Fruit fly (Drosophila melanogaster) whole organism, embryonic: ENCODE measurements around the gene Pvf3.

Experiments
- Bteb2 ChIP-seq: fragments of 200-800 bp; sonication (Bioruptor generic); optimal IDR thresholded peaks from 2 replicates; lab custom pipeline; 2016; ENCODE audit warnings: missing biosample characterization, missing genetic modification characterization
- CG10321 ChIP-seq: fragments of 200-800 bp; sonication (Bioruptor generic); IDR thresholded peaks from 2 replicates; pipeline ENCODE4 v1.3.6; 2022; ENCODE audit warnings: missing biosample characterization, missing genetic modification characterization
- CG10431 ChIP-seq: fragments of 200-800 bp; sonication (Bioruptor generic); optimal IDR thresholded peaks from 3 replicates; lab custom pipeline; 2018; ENCODE audit warnings: missing biosample characterization, mild to moderate bottlenecking, missing genetic modification characterization
- CG11504 ChIP-seq: fragments of 200-800 bp; sonication (Bioruptor generic); optimal IDR thresholded peaks from 3 replicates; lab custom pipeline; 2019; ENCODE audit warnings: missing biosample characterization, mild to moderate bottlenecking, missing genetic modification characterization, moderate library complexity
- CG13287 ChIP-seq: fragments of 200-800 bp; sonication (Bioruptor generic); IDR thresholded peaks from 2 replicates; pipeline ENCODE4 v1.3.6; 2022; ENCODE audit warnings: missing biosample characterization, missing genetic modification characterization; ENCODE audit not compliant: partially characterized antibody
- CG15601 ChIP-seq: fragments of 200-800 bp; sonication (Bioruptor generic); optimal IDR thresholded peaks from 3 replicates; lab custom pipeline; 2019; ENCODE audit warnings: missing biosample characterization, mild to moderate bottlenecking, missing genetic modification characterization, moderate library complexity
- CG1647 ChIP-seq: fragments of 200-800 bp; sonication (Bioruptor generic); optimal IDR thresholded peaks from 3 replicates; lab custom pipeline; 2016; ENCODE audit warnings: missing biosample characterization, missing genetic modification characterization
- CG17186 ChIP-seq: fragments of 200-800 bp; sonication (Bioruptor generic); optimal IDR thresholded peaks from 3 replicates; lab custom pipeline; 2017; ENCODE audit warnings: missing biosample characterization, missing genetic modification reagents, missing genetic modification characterization
- CG1832 ChIP-seq: fragments of 200-800 bp; sonication (Bioruptor generic); optimal IDR thresholded peaks from 2 replicates; lab custom pipeline; 2017; ENCODE audit warnings: missing biosample characterization, mild to moderate bottlenecking, missing genetic modification characterization, inconsistent platforms
- CG2889 ChIP-seq: fragments of 200-800 bp; sonication (Bioruptor generic); IDR thresholded peaks from 3 replicates; pipeline ENCODE4 v1.3.6; 2022; ENCODE audit warnings: missing biosample characterization, missing genetic modification characterization
- CG3163 ChIP-seq: fragments of 200-800 bp; sonication (Bioruptor generic); optimal IDR thresholded peaks from 3 replicates; lab custom pipeline; 2016; ENCODE audit warnings: missing biosample characterization, missing genetic modification characterization
- CG32532 ChIP-seq: fragments of 200-800 bp; sonication (Bioruptor generic); IDR thresholded peaks from 2 replicates; pipeline ENCODE4 v1.3.6; 2022; ENCODE audit warnings: missing biosample characterization, missing genetic modification characterization
- CG3995 ChIP-seq: fragments of 200-800 bp; sonication (Bioruptor generic); optimal IDR thresholded peaks from 3 replicates; lab custom pipeline; 2016; ENCODE audit warnings: missing biosample characterization, missing genetic modification characterization
- CG8089 ChIP-seq: fragments of 200-800 bp; sonication (Bioruptor generic); optimal IDR thresholded peaks from 3 replicates; lab custom pipeline; 2016; ENCODE audit warnings: missing biosample characterization, missing genetic modification characterization
- Camta ChIP-seq: fragments of 200-800 bp; sonication (Bioruptor generic); optimal IDR thresholded peaks from 2 replicates; lab custom pipeline; 2016; ENCODE audit warnings: missing biosample characterization, missing genetic modification characterization
- E2f2 ChIP-seq: fragments of 200-800 bp; sonication (Bioruptor generic); IDR thresholded peaks from 2 replicates; pipeline ENCODE4 v1.3.6; 2022; ENCODE audit warnings: missing biosample characterization, missing genetic modification characterization
- ERR ChIP-seq: fragments of 200-800 bp; sonication (Bioruptor generic); optimal IDR thresholded peaks from 2 replicates; lab custom pipeline; 2016; ENCODE audit warnings: missing biosample characterization, missing genetic modification characterization
- Elba2 ChIP-seq: fragments of 200-800 bp; sonication (Bioruptor generic); optimal IDR thresholded peaks from 3 replicates; lab custom pipeline; 2016; ENCODE audit warnings: missing biosample characterization, missing genetic modification characterization
- H2.0 ChIP-seq: fragments of 200-800 bp; sonication (Bioruptor generic); IDR thresholded peaks from 2 replicates; pipeline ENCODE4 v1.3.6; 2022; ENCODE audit warnings: missing biosample characterization, missing genetic modification characterization
- HHEX ChIP-seq: fragments of 200-800 bp; sonication (Bioruptor generic); optimal IDR thresholded peaks from 3 replicates; lab custom pipeline; 2017; ENCODE audit warnings: missing biosample characterization, mild to moderate bottlenecking, missing genetic modification characterization, missing genetic modification reagents
- HLHmδ ChIP-seq: fragments of 200-800 bp; sonication (Bioruptor generic); optimal IDR thresholded peaks from 2 replicates; lab custom pipeline; 2018; ENCODE audit warnings: missing biosample characterization, mild to moderate bottlenecking, missing genetic modification characterization, moderate library complexity
- HmgD ChIP-seq: fragments of 200-800 bp; sonication (Bioruptor generic); optimal IDR thresholded peaks from 3 replicates; lab custom pipeline; 2016; ENCODE audit warnings: missing biosample characterization, missing genetic modification characterization
- Hr39 ChIP-seq: fragments of >200 bp; optimal IDR thresholded peaks from 2 replicates; lab custom pipeline; 2017
- Nf-YC ChIP-seq: fragments of 200-800 bp; optimal IDR thresholded peaks from 3 replicates; lab custom pipeline; 2019; ENCODE audit warnings: missing biosample characterization, mild to moderate bottlenecking, missing genetic modification characterization, moderate library complexity
- Pdp1 ChIP-seq, 2 experiments: fragments of 200-800 bp; sonication (Bioruptor generic); optimal IDR thresholded peaks; 3 replicates each; lab custom pipeline; 2016; ENCODE audit warnings: missing biosample characterization in 2 of 2, missing genetic modification characterization in 2 of 2, mild to moderate bottlenecking in 1 of 2, moderate library complexity in 1 of 2
- Rx ChIP-seq: fragments of 200-800 bp; sonication (Bioruptor generic); IDR thresholded peaks from 2 replicates; pipeline ENCODE4 v1.3.6; 2022; ENCODE audit warnings: missing biosample characterization, missing genetic modification characterization
- abd-A ChIP-seq: fragments of 200-800 bp; sonication (Bioruptor generic); optimal IDR thresholded peaks from 3 replicates; lab custom pipeline; 2019; ENCODE audit warnings: missing biosample characterization, mild to moderate bottlenecking, missing genetic modification characterization, moderate library complexity
- ase ChIP-seq: fragments of 200-800 bp; sonication (Bioruptor generic); IDR thresholded peaks from 3 replicates; pipeline ENCODE4 v1.3.6; 2022; ENCODE audit warnings: missing biosample characterization, missing genetic modification characterization
- bigmax ChIP-seq: fragments of 200-800 bp; sonication (Bioruptor generic); optimal IDR thresholded peaks from 2 replicates; lab custom pipeline; 2018; ENCODE audit warnings: missing biosample characterization, mild to moderate bottlenecking, missing genetic modification characterization
- chm ChIP-seq: fragments of 200-800 bp; sonication (Bioruptor generic); IDR thresholded peaks from 2 replicates; pipeline ENCODE4 v1.3.6; 2022; ENCODE audit warnings: missing biosample characterization, missing genetic modification characterization
- ci ChIP-seq: fragments of 200-800 bp; sonication (Bioruptor generic); IDR thresholded peaks from 3 replicates; pipeline ENCODE4 v1.3.6; 2022; ENCODE audit warnings: missing biosample characterization, missing genetic modification characterization
- crol ChIP-seq: fragments of 200-800 bp; sonication (Bioruptor generic); IDR thresholded peaks from 2 replicates; pipeline ENCODE4 v1.3.6; 2022; ENCODE audit warnings: missing biosample characterization, missing genetic modification characterization
- eve ChIP-seq, 2 experiments: fragments of >200 bp; optimal IDR thresholded peaks; 2 replicates each; lab custom pipeline; 2017; ENCODE audit warnings: missing biosample characterization in 2 of 2, missing genetic modification characterization in 2 of 2
- fd96Cb ChIP-seq: fragments of 200-800 bp; sonication (Bioruptor generic); optimal IDR thresholded peaks from 2 replicates; lab custom pipeline; 2018; ENCODE audit warnings: missing biosample characterization, mild to moderate bottlenecking, missing genetic modification characterization, moderate library complexity
- ftz-f1 ChIP-seq: fragments of 200-800 bp; sonication (Bioruptor generic); optimal IDR thresholded peaks from 2 replicates; lab custom pipeline; 2016; ENCODE audit warnings: missing biosample characterization, missing genetic modification characterization
- gsb-n ChIP-seq: fragments of 200-800 bp; sonication (Bioruptor generic); optimal IDR thresholded peaks from 3 replicates; lab custom pipeline; 2018; ENCODE audit warnings: missing biosample characterization, mild to moderate bottlenecking, missing genetic modification characterization
- luna ChIP-seq: fragments of 200-800 bp; sonication (Bioruptor generic); optimal IDR thresholded peaks from 2 replicates; lab custom pipeline; 2016; ENCODE audit warnings: missing biosample characterization, missing genetic modification characterization
- nerfin-2 ChIP-seq: fragments of 200-800 bp; sonication (Bioruptor generic); IDR thresholded peaks from 2 replicates; pipeline ENCODE4 v1.3.6; 2022; ENCODE audit warnings: missing biosample characterization, missing genetic modification characterization; ENCODE audit not compliant: partially characterized antibody
- oc ChIP-seq: fragments of 200-800 bp; sonication (Bioruptor generic); optimal IDR thresholded peaks from 2 replicates; lab custom pipeline; 2018; ENCODE audit warnings: missing biosample characterization, mild to moderate bottlenecking, missing genetic modification characterization, moderate library complexity
- otp ChIP-seq: fragments of 200-800 bp; sonication (Bioruptor generic); IDR thresholded peaks from 3 replicates; pipeline ENCODE4, ENCODE4 v1.3.6; 2022; ENCODE audit warnings: missing biosample characterization, missing genetic modification characterization
- pan ChIP-seq, 4 experiments: fragments of >200 bp in 3 of 4; fragments of 200-800 bp in 1 of 4; sonication (Bioruptor generic) in 1 of 4; optimal IDR thresholded peaks in 3 of 4; IDR thresholded peaks in 1 of 4; 2 replicates each; pipeline versions ENCODE4 v1.3.6 to Lab custom; 2017 to 2022; ENCODE audit warnings: missing biosample characterization in 2 of 4, missing genetic modification characterization in 2 of 4, mixed read lengths in 1 of 4
- pho ChIP-seq: fragments of 200-800 bp; sonication (Bioruptor generic); optimal IDR thresholded peaks from 2 replicates; lab custom pipeline; 2016; ENCODE audit warnings: missing biosample characterization, missing genetic modification characterization
- salm ChIP-seq: fragments of 200-800 bp; sonication (Bioruptor generic); optimal IDR thresholded peaks from 2 replicates; lab custom pipeline; 2018; ENCODE audit warnings: missing biosample characterization, mild to moderate bottlenecking, missing genetic modification characterization
- scrt ChIP-seq: fragments of 200-800 bp; sonication (Bioruptor generic); optimal IDR thresholded peaks from 2 replicates; lab custom pipeline; 2018; ENCODE audit warnings: missing biosample characterization, mild to moderate bottlenecking, missing genetic modification characterization, moderate library complexity
- sens-2 ChIP-seq: fragments of 200-800 bp; sonication (Bioruptor generic); IDR thresholded peaks from 2 replicates; pipeline ENCODE4 v1.3.6; 2022; ENCODE audit warnings: missing biosample characterization, missing genetic modification characterization
- sqz ChIP-seq: fragments of 200-800 bp; sonication (Bioruptor generic); optimal IDR thresholded peaks from 3 replicates; lab custom pipeline; 2018; ENCODE audit warnings: missing biosample characterization, mild to moderate bottlenecking, missing genetic modification characterization
- trh ChIP-seq: fragments of 200-800 bp; sonication (Bioruptor generic); optimal IDR thresholded peaks from 2 replicates; lab custom pipeline; 2016; ENCODE audit warnings: missing biosample characterization, missing genetic modification characterization
- twi ChIP-seq: fragments of 200-800 bp; optimal IDR thresholded peaks from 2 replicates; lab custom pipeline; 2019; ENCODE audit warnings: missing biosample characterization, mild to moderate bottlenecking, missing genetic modification characterization, moderate library complexity
- usp ChIP-seq: fragments of >200 bp; optimal IDR thresholded peaks from 2 replicates; lab custom pipeline; 2017; ENCODE audit warnings: missing biosample characterization, missing genetic modification characterization

The Pvf3 gene

dm6 chr2L:7121065-7121464 lies 36.4 kb downstream of the Pvf3 start:
- TF ChIP-seq CG10431 (GFP tag; lab: Kevin White, UChicago) (no peak), Nf-YC (tag; lab: Kevin White, UChicago) (no peak), fd96Cb (tag; lab: Kevin White, UChicago) (no peak), CG32532 (GFP tag; lab: Robert Waterston, UW) (no peak), Rx (GFP tag; lab: Robert Waterston, UW) (no peak), bigmax (GFP tag; lab: Kevin White, UChicago) (no peak), ftz-f1 (GFP tag; lab: Kevin White, UChicago) (no peak), ci (GFP tag; lab: Robert Waterston, UW) (peak; percentile 31; the same call in 1 of the 3 replicates), CG8089 (GFP tag; lab: Kevin White, UChicago) (no peak), Pdp1 (GFP tag; optimal IDR thresholded peaks at IDR 0.05; lab: Kevin White, UChicago) (peak in 1 of 2 experiments; percentile 43), HLHmδ (peak; percentile 23), usp (GFP tag; lab: Kevin White, UChicago) (no peak), crol (GFP tag; lab: Robert Waterston, UW) (peak; percentile 22; the same call in 1 of the 2 replicates), trh (no peak), scrt (GFP tag; lab: Kevin White, UChicago) (no peak), sqz (GFP tag; lab: Kevin White, UChicago) (peak; percentile 4), luna (GFP tag; lab: Kevin White, UChicago) (no peak), twi (tag; lab: Kevin White, UChicago) (peak; percentile 10), CG13287 (GFP tag; lab: Robert Waterston, UW) (no peak), CG3995 (GFP tag; lab: Kevin White, UChicago) (no peak), salm (tag; lab: Kevin White, UChicago) (no peak), ERR (no peak), CG10321 (GFP tag; lab: Robert Waterston, UW) (peak; percentile 60; the same call in 1 of the 2 replicates), eve (GFP tag; optimal IDR thresholded peaks at IDR 0.05; lab: Kevin White, UChicago) (no peak), gsb-n (tag; lab: Kevin White, UChicago) (peak; percentile 37), CG15601 (tag; lab: Kevin White, UChicago) (no peak), HHEX (GFP tag; lab: Kevin White, UChicago) (no peak), CG1832 (GFP tag; lab: Kevin White, UChicago) (peak; percentile 40), E2f2 (GFP tag; lab: Robert Waterston, UW) (no peak), oc (peak; percentile 31), chm (no peak), pho (no peak), CG1647 (GFP tag; lab: Kevin White, UChicago) (no peak), nerfin-2 (GFP tag; lab: Robert Waterston, UW) (no peak), Bteb2 (no peak), otp (GFP tag; lab: Robert Waterston, UW) (0 out of 3 replicates have a peak, but pooled peaks have one; percentile 10), CG11504 (peak; percentile 38), sens-2 (no peak), ase (GFP tag; lab: Robert Waterston, UW) (no peak), HmgD (GFP tag; lab: Kevin White, UChicago) (no peak), pan (optimal IDR thresholded peaks at IDR 0.05; lab: Kevin White, UChicago) (no peak), pan (GFP tag; optimal IDR thresholded peaks at IDR 0.05 in 1 of 2, IDR thresholded peaks at IDR 0.05 in 1 of 2) (no peak), CG2889 (no peak), CG3163 (GFP tag; lab: Kevin White, UChicago) (no peak), Elba2 (GFP tag; lab: Kevin White, UChicago) (no peak), Hr39 (lab: Kevin White, UChicago) (no peak), abd-A (tag; lab: Kevin White, UChicago) (peak; percentile 72), H2.0 (GFP tag; lab: Robert Waterston, UW) (no peak), Camta (GFP tag; lab: Kevin White, UChicago) (no peak), CG17186 (GFP tag; lab: Kevin White, UChicago) (no peak)
